Worm (Caenorhabditis elegans) whole organism, L1 larva: ENCODE data around the gene strd-1.

Experiments
- C16A3.4 ChIP-seq: fragments of 150-350 bp; optimal IDR thresholded peaks from 2 replicates; lab custom pipeline; 2014; ENCODE audit warnings: missing biosample characterization, missing genetic modification characterization
- F16B12.6 ChIP-seq: fragments of 150-350 bp; optimal IDR thresholded peaks from 2 replicates; lab custom pipeline; 2014; ENCODE audit warnings: missing biosample characterization, missing genetic modification characterization
- Y116A8C.19 ChIP-seq: sonication (generic microtip); optimal IDR thresholded peaks from 2 replicates; lab custom pipeline; 2016; ENCODE audit warnings: missing compliant biosample characterization, missing genetic modification characterization, borderline replicate concordance
- alr-1 ChIP-seq: fragments of 200-800 bp; sonication (Bioruptor generic); optimal IDR thresholded peaks from 2 replicates; lab custom pipeline; 2018; ENCODE audit warnings: borderline replicate concordance, mild to moderate bottlenecking, missing genetic modification characterization, missing compliant biosample characterization
- blmp-1 ChIP-seq: fragments of 150-350 bp; optimal IDR thresholded peaks from 2 replicates; lab custom pipeline; 2014; ENCODE audit warnings: missing biosample characterization, missing genetic modification characterization
- ceh-63 ChIP-seq: fragments of 200-800 bp; sonication (Bioruptor generic); optimal IDR thresholded peaks from 2 replicates; lab custom pipeline; 2018; ENCODE audit warnings: mild to moderate bottlenecking, missing genetic modification characterization, missing compliant biosample characterization
- ceh-8 ChIP-seq: fragments of 200-800 bp; sonication (Bioruptor generic); optimal IDR thresholded peaks from 2 replicates; lab custom pipeline; 2018; ENCODE audit warnings: mild to moderate bottlenecking, missing genetic modification characterization, moderate library complexity, missing compliant biosample characterization
- dpl-1 ChIP-seq, 3 experiments: fragments of 150-350 bp in 2 of 3; sonication (generic microtip) in 1 of 3; optimal IDR thresholded peaks; 2 replicates each; lab custom pipeline; 2014 to 2017; ENCODE audit warnings: missing biosample characterization in 3 of 3, missing genetic modification characterization in 3 of 3, missing genetic modification reagents in 3 of 3
- dsc-1 ChIP-seq: sonication (generic microtip); optimal IDR thresholded peaks from 2 replicates; lab custom pipeline; 2016; ENCODE audit warnings: mild to moderate bottlenecking, missing genetic modification characterization, missing compliant biosample characterization
- efl-1 ChIP-seq, 4 experiments: fragments of 150-350 bp; optimal IDR thresholded peaks in 3 of 4; peaks in 1 of 4; 1 replicate in 1 of 4; 2 replicates in 3 of 4; lab custom pipeline; 2014; ENCODE audit warnings: missing biosample characterization in 2 of 4, missing genetic modification characterization in 2 of 4, missing genetic modification reagents in 2 of 4
- efl-3 ChIP-seq: fragments of 200-800 bp; sonication (Bioruptor generic); optimal IDR thresholded peaks from 2 replicates; lab custom pipeline; 2018; ENCODE audit warnings: mild to moderate bottlenecking, missing genetic modification characterization, missing compliant biosample characterization
- egl-13 ChIP-seq: sonication (generic microtip); optimal IDR thresholded peaks from 2 replicates; lab custom pipeline; 2016; ENCODE audit warnings: missing genotype, missing genetic modification reagents, missing genetic modification characterization, missing compliant biosample characterization
- egl-27 ChIP-seq, 2 experiments: fragments of 150-350 bp in 1 of 2; sonication (generic microtip); optimal IDR thresholded peaks; 3 replicates each; lab custom pipeline; 2017 to 2018; ENCODE audit warnings: missing biosample characterization in 2 of 2, missing genetic modification characterization in 2 of 2, missing genetic modification reagents in 2 of 2
- elt-3 ChIP-seq, 6 experiments: fragments of 150-350 bp in 1 of 6; sonication (generic microtip); optimal IDR thresholded peaks; 2 replicates each; lab custom pipeline; 2017 to 2018; ENCODE audit warnings: missing biosample characterization in 6 of 6, missing genetic modification characterization in 6 of 6, inconsistent platforms in 1 of 6
- fkh-10 ChIP-seq: sonication (generic microtip); optimal IDR thresholded peaks from 2 replicates; lab custom pipeline; 2017; ENCODE audit warnings: missing biosample characterization, missing genetic modification reagents, missing genetic modification characterization
- fkh-8 ChIP-seq: sonication (generic microtip); optimal IDR thresholded peaks from 2 replicates; lab custom pipeline; 2016; ENCODE audit warnings: mild to moderate bottlenecking, missing genetic modification characterization, missing compliant biosample characterization
- grh-1 ChIP-seq: fragments of 200-800 bp; sonication (Bioruptor generic); IDR thresholded peaks from 2 replicates; pipeline ENCODE4 v1.3.6; 2022; ENCODE audit warnings: missing genetic modification reagents, missing genetic modification characterization, missing compliant biosample characterization
- hpl-2 ChIP-seq: fragments of 150-350 bp; optimal IDR thresholded peaks from 2 replicates; lab custom pipeline; 2014; ENCODE audit warnings: missing biosample characterization, missing genetic modification reagents, missing genetic modification characterization
- isw-1 ChIP-seq: fragments of 200-800 bp; sonication (Bioruptor generic); IDR thresholded peaks from 2 replicates; pipeline ENCODE4 v1.3.6; 2022; ENCODE audit warnings: missing genetic modification characterization, missing compliant biosample characterization
- lin-35 ChIP-seq, 2 experiments: fragments of 150-350 bp; optimal IDR thresholded peaks; 2 replicates each; lab custom pipeline; 2014; ENCODE audit warnings: missing biosample characterization in 2 of 2, missing genetic modification characterization in 2 of 2, missing genetic modification reagents in 2 of 2
- lir-3 ChIP-seq: sonication (generic microtip); optimal IDR thresholded peaks from 2 replicates; lab custom pipeline; 2016; ENCODE audit warnings: mild to moderate bottlenecking, missing genetic modification characterization, moderate library complexity, missing compliant biosample characterization; ENCODE audit not compliant: poor library complexity
- lsy-2 ChIP-seq, 2 experiments: fragments of 150-350 bp; optimal IDR thresholded peaks; 2 replicates each; lab custom pipeline; 2014; ENCODE audit warnings: missing biosample characterization in 2 of 2, missing genetic modification characterization in 2 of 2
- mef-2 ChIP-seq: fragments of 150-350 bp; optimal IDR thresholded peaks from 2 replicates; lab custom pipeline; 2014; ENCODE audit warnings: missing biosample characterization, missing genetic modification characterization
- mep-1 ChIP-seq: fragments of 150-350 bp; optimal IDR thresholded peaks from 2 replicates; lab custom pipeline; 2014; ENCODE audit warnings: missing biosample characterization, missing genetic modification characterization
- nhr-19 ChIP-seq: fragments of 200-800 bp; sonication (Bioruptor generic); conservative IDR thresholded peaks from 2 replicates; pipeline ENCODE4 v1.3.6; 2022; ENCODE audit warnings: missing genetic modification characterization, missing compliant biosample characterization
- nhr-47 ChIP-seq: sonication (generic microtip); optimal IDR thresholded peaks from 2 replicates; lab custom pipeline; 2016; ENCODE audit warnings: mild to moderate bottlenecking, missing genetic modification characterization, moderate library complexity, missing compliant biosample characterization
- nhr-76 ChIP-seq: sonication (generic microtip); optimal IDR thresholded peaks from 2 replicates; lab custom pipeline; 2017; ENCODE audit warnings: missing biosample characterization, missing genetic modification characterization
- nhr-77 ChIP-seq: fragments of 150-350 bp; optimal IDR thresholded peaks from 2 replicates; lab custom pipeline; 2014; ENCODE audit warnings: missing biosample characterization, missing genetic modification characterization
- nhr-85 ChIP-seq: sonication (generic microtip); peaks from one replicate; lab custom pipeline; 2016; ENCODE audit warnings: missing genetic modification characterization, inconsistent platforms, missing compliant biosample characterization
- nhr-90 ChIP-seq: sonication (generic microtip); optimal IDR thresholded peaks from 2 replicates; lab custom pipeline; 2016; ENCODE audit warnings: mild to moderate bottlenecking, missing genetic modification characterization, missing compliant biosample characterization; ENCODE audit not compliant: poor library complexity
- pag-3 ChIP-seq: sonication (generic microtip); optimal IDR thresholded peaks from 2 replicates; lab custom pipeline; 2017; ENCODE audit warnings: missing genetic modification characterization, mild to moderate bottlenecking, missing compliant biosample characterization, antibody characterized with exemption, borderline replicate concordance; ENCODE audit not compliant: insufficient read depth
- pqm-1 ChIP-seq: sonication (generic microtip); optimal IDR thresholded peaks from 3 replicates; lab custom pipeline; 2017; ENCODE audit warnings: missing biosample characterization, missing genetic modification characterization
- skn-1 ChIP-seq: fragments of 150-350 bp; optimal IDR thresholded peaks from 2 replicates; lab custom pipeline; 2014; ENCODE audit warnings: missing biosample characterization, missing genetic modification characterization
- snpc-4 ChIP-seq: fragments of 150-350 bp; optimal IDR thresholded peaks from 2 replicates; lab custom pipeline; 2014; ENCODE audit warnings: missing biosample characterization, missing genetic modification characterization
- sox-4 ChIP-seq: sonication (generic microtip); optimal IDR thresholded peaks from 2 replicates; lab custom pipeline; 2016; ENCODE audit warnings: missing genetic modification characterization, missing compliant biosample characterization
- sptf-1 ChIP-seq: fragments of 150-350 bp; optimal IDR thresholded peaks from 2 replicates; lab custom pipeline; 2014; ENCODE audit warnings: missing biosample characterization, missing genetic modification characterization
- swsn-7 ChIP-seq: sonication (generic microtip); optimal IDR thresholded peaks from 2 replicates; lab custom pipeline; 2016; ENCODE audit warnings: missing genetic modification characterization, missing compliant biosample characterization
- unc-62 ChIP-seq: fragments of 150-350 bp; optimal IDR thresholded peaks from 2 replicates; lab custom pipeline; 2014; ENCODE audit warnings: missing biosample characterization, missing genetic modification reagents, missing genetic modification characterization
- vab-15 ChIP-seq: sonication (generic microtip); optimal IDR thresholded peaks from 2 replicates; lab custom pipeline; 2017; ENCODE audit warnings: missing genotype, mild to moderate bottlenecking, missing genetic modification characterization, missing compliant biosample characterization
- xbp-1 ChIP-seq: sonication (generic microtip); optimal IDR thresholded peaks from 2 replicates; lab custom pipeline; 2016; ENCODE audit warnings: missing genetic modification characterization, missing compliant biosample characterization
- zag-1 ChIP-seq: fragments of 150-350 bp; optimal IDR thresholded peaks from 2 replicates; lab custom pipeline; 2014; ENCODE audit warnings: missing biosample characterization, missing genetic modification characterization

Gene strd-1

DNA sequence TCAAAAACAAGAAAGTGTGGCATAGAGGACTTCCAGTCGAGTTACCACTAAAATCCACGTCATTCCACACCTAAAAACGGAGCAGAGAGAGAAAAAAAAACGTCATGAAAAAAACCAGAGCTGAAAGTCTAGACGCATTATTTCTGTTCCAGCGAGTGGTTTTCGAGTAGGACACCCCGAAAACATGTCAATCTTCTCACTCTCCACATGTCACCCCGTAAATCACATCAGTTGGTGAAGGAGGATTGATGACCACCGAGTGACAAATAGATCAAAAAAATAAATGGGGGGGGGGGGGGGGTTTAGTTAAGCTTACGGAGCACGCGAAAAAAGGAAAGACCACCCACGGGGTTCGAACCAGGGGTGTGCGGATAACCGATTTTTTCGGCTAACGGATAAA lies 10.5 kb downstream of the strd-1 start:
- TF ChIP-seq C16A3.4 (tag; lab: Kevin White, UChicago), result no peak
- TF ChIP-seq nhr-19, result no peak
- no peak for TF ChIP-seq mep-1
- no peak for TF ChIP-seq zag-1 (tag; lab: Kevin White, UChicago)
- no peak for TF ChIP-seq egl-13 (tag; lab: Kevin White, UChicago)
- no peak for TF ChIP-seq efl-3 (GFP tag; lab: Kevin White, UChicago)
- TF ChIP-seq nhr-47 (tag; lab: Kevin White, UChicago), result no peak
- TF ChIP-seq ceh-8, result no peak
- TF ChIP-seq blmp-1 (tag; lab: Kevin White, UChicago), result no peak
- TF ChIP-seq egl-27 (tag; optimal IDR thresholded peaks at IDR 0.05; lab: Kevin White, UChicago), result no peak
- no peak for TF ChIP-seq nhr-90 (tag; lab: Kevin White, UChicago)
- no peak for TF ChIP-seq lin-35 (GFP tag; optimal IDR thresholded peaks at IDR 0.05; lab: Kevin White, UChicago)
- TF ChIP-seq, all 84 proteins: peak for 0

DNA sequence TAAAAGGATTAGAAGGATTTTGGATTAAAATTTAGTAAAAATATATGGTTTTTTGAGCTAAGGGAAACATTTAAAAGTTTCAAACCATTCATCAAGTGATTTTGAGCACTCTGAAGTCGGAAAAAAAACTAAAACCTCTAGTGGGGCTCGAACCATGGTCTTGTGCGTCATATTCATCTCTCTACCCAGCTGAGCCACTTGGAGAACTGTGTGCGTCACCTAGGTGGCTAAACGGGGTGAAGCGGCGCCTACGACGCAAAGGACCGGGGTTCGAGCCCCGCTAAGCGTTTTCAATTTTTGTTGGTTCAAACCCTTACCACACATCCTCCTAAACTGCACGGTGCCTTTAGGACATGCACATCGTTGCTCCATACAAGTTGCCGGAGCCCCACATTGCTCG lies 13.1 kb downstream of the strd-1 start:
- 0 out of 2 replicates have a peak, but pooled peaks have one; percentile 22 for TF ChIP-seq grh-1 (GFP tag; lab: Robert Waterston, UW)
- no peak for TF ChIP-seq fkh-8 (tag; lab: Kevin White, UChicago)
- no peak for TF ChIP-seq skn-1 (tag; lab: Kevin White, UChicago)
- no peak for TF ChIP-seq sptf-1
- no peak for TF ChIP-seq isw-1 (GFP tag; lab: Robert Waterston, UW)
- TF ChIP-seq efl-1 (optimal IDR thresholded peaks at IDR 0.05; lab: Kevin White, UChicago), result no peak
- TF ChIP-seq efl-1 (GFP tag; optimal IDR thresholded peaks at IDR 0.05 in 1 of 2; lab: Kevin White, UChicago), result peak in 1 of 2 experiments; percentile 54

DNA sequence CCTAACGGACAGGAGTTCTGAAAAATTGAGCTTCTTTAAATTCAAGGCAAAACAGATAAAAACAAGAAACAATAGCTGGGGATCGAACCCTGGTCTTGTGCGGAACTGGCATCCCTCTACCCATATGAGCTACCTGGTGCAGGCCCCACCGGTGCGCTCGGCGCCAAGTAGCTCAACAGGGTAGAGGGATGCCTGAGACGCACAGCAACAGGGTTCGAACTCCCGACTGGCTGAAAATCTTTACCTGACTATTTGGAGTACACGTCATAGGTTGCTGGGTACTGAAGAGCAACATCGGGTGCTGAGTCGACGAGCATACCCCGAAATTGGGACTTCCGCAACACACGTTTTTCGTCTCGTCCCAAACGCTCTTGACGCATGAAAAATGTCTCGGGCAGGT lies 15.7 kb downstream of the strd-1 start:
- TF ChIP-seq elt-3 (tag; optimal IDR thresholded peaks at IDR 0.05; lab: Kevin White, UChicago) (no peak), dsc-1 (tag; lab: Kevin White, UChicago) (no peak), efl-3 (GFP tag; lab: Kevin White, UChicago) (no peak), F16B12.6 (no peak), xbp-1 (tag; lab: Kevin White, UChicago) (no peak), lir-3 (tag; lab: Kevin White, UChicago) (no peak), dpl-1 (GFP tag; optimal IDR thresholded peaks at IDR 0.05; lab: Kevin White, UChicago) (no peak), pqm-1 (tag; lab: Kevin White, UChicago) (no peak), efl-1 (optimal IDR thresholded peaks at IDR 0.05; lab: Kevin White, UChicago) (no peak), efl-1 (GFP tag; optimal IDR thresholded peaks at IDR 0.05 in 1 of 2; lab: Kevin White, UChicago) (no peak)

DNA sequence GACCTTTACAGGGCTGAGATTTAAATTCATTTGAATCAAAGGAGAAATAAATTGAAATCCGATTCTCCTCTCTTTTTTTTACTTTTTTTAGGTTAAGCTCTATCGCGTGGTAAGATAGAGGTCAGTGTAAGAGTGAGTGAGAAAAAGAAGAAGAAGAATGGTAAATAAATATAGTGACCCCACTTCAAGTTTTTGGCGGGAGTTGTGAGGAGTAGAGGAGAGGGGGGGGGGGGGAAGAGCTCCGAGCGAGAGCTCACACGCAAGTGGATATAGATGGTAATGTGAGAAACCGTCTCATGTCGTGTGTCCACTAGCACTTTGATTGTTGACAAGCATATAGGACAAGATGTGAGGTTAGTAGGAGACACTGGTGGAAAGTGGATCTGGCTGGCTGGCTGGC lies 19.8 kb downstream of the strd-1 start, which contains the start of gene W05B2.2:
TSS of gene W05B2.2 (minus strand) at position 101 of the 400 bp plus-strand sequence.
- TF ChIP-seq nhr-76 (tag; lab: Kevin White, UChicago) (no peak), mef-2 (tag; lab: Kevin White, UChicago) (no peak), efl-1 (optimal IDR thresholded peaks at IDR 0.05; lab: Kevin White, UChicago) (no peak), efl-1 (GFP tag; optimal IDR thresholded peaks at IDR 0.05 in 1 of 2; lab: Kevin White, UChicago) (no peak), vab-15 (no peak), fkh-10 (GFP tag; lab: Kevin White, UChicago) (no peak)

ce11 chrIII:10969644-10970043 lies 22.4 kb downstream of the strd-1 start, which contains the start of gene dhc-4:
TSS of gene dhc-4 (plus strand) at chrIII:10969944.
- no peak for TF ChIP-seq alr-1 (tag; lab: Kevin White, UChicago)

ce11 chrIII:10976580-10976979 lies 29.3 kb downstream of the strd-1 start:
- no peak for TF ChIP-seq hpl-2 (GFP tag; lab: Kevin White, UChicago)
- TF ChIP-seq fkh-10 (GFP tag; lab: Kevin White, UChicago), result no peak
- no peak for TF ChIP-seq pag-3 (tag; lab: Kevin White, UChicago)
- no peak for TF ChIP-seq Y116A8C.19
- no peak for TF ChIP-seq nhr-19
- TF ChIP-seq ceh-63 (GFP tag; lab: Kevin White, UChicago), result no peak
- TF ChIP-seq snpc-4 (tag; lab: Kevin White, UChicago), result peak; percentile 41
- no peak for TF ChIP-seq efl-1 (optimal IDR thresholded peaks at IDR 0.05; lab: Kevin White, UChicago)
- TF ChIP-seq efl-1 (GFP tag; optimal IDR thresholded peaks at IDR 0.05 in 1 of 2; lab: Kevin White, UChicago), result no peak
- TF ChIP-seq unc-62 (GFP tag; lab: Kevin White, UChicago), result no peak
- no peak for TF ChIP-seq lsy-2 (tag; optimal IDR thresholded peaks at IDR 0.05; lab: Kevin White, UChicago)
- no peak for TF ChIP-seq nhr-77 (tag; lab: Kevin White, UChicago)
- TF ChIP-seq isw-1 (GFP tag; lab: Robert Waterston, UW), result no peak
- peak; percentile 60 for TF ChIP-seq nhr-85 (tag; lab: Kevin White, UChicago)
- no peak for TF ChIP-seq swsn-7 (tag; lab: Kevin White, UChicago)
- TF ChIP-seq sox-4 (tag; lab: Kevin White, UChicago), result no peak
- no peak for TF ChIP-seq lin-35 (GFP tag; optimal IDR thresholded peaks at IDR 0.05; lab: Kevin White, UChicago)
